Fruit fly (Drosophila melanogaster) whole organism, embryonic: Measurements from ENCODE around the gene CG4658.
A peak's percentile ranks its signal among the peaks of the same experiment; 100 is the strongest.

ENCODE experiments used
- Ada2b ChIP-seq: fragments of 200-800 bp; sonication (Bioruptor generic); IDR thresholded peaks from 2 replicates; pipeline ENCODE4 v1.3.6; 2022; ENCODE audit warnings: missing biosample characterization, missing genetic modification characterization
- B-H2 ChIP-seq: fragments of 200-800 bp; sonication (Bioruptor generic); optimal IDR thresholded peaks from 2 replicates; lab custom pipeline; 2018; ENCODE audit warnings: missing biosample characterization, mild to moderate bottlenecking, missing genetic modification characterization
- Blimp-1 ChIP-seq: fragments of 200-800 bp; sonication (Bioruptor generic); optimal IDR thresholded peaks from 3 replicates; lab custom pipeline; 2018; ENCODE audit warnings: missing biosample characterization, missing genetic modification characterization, mild to moderate bottlenecking, moderate library complexity, missing genetic modification reagents
- CG10431 ChIP-seq: fragments of 200-800 bp; sonication (Bioruptor generic); optimal IDR thresholded peaks from 3 replicates; lab custom pipeline; 2018; ENCODE audit warnings: missing biosample characterization, mild to moderate bottlenecking, missing genetic modification characterization
- CG12104 ChIP-seq: fragments of 200-800 bp; sonication (Bioruptor generic); optimal IDR thresholded peaks from 3 replicates; lab custom pipeline; 2016; ENCODE audit warnings: missing biosample characterization, missing genetic modification characterization
- CG15011 ChIP-seq: fragments of 200-800 bp; sonication (Bioruptor generic); optimal IDR thresholded peaks from 3 replicates; lab custom pipeline; 2018; ENCODE audit warnings: missing biosample characterization, mild to moderate bottlenecking, missing genetic modification characterization
- CG1647 ChIP-seq: fragments of 200-800 bp; sonication (Bioruptor generic); optimal IDR thresholded peaks from 3 replicates; lab custom pipeline; 2016; ENCODE audit warnings: missing biosample characterization, missing genetic modification characterization
- CG2120 ChIP-seq: fragments of 200-800 bp; sonication (Bioruptor generic); optimal IDR thresholded peaks from 3 replicates; lab custom pipeline; 2016; ENCODE audit warnings: missing biosample characterization, missing genetic modification characterization
- CG30431 ChIP-seq: fragments of 200-800 bp; sonication (Bioruptor generic); optimal IDR thresholded peaks from 2 replicates; lab custom pipeline; 2017; ENCODE audit warnings: missing biosample characterization, missing genetic modification characterization
- CG31365 ChIP-seq: fragments of 200-800 bp; sonication (Bioruptor generic); optimal IDR thresholded peaks from 2 replicates; lab custom pipeline; 2018; ENCODE audit warnings: missing biosample characterization, mild to moderate bottlenecking, missing genetic modification characterization
- CG31388 ChIP-seq: fragments of 200-800 bp; sonication (Bioruptor generic); optimal IDR thresholded peaks from 2 replicates; lab custom pipeline; 2016; ENCODE audit warnings: missing biosample characterization, missing genetic modification characterization
- CG32772 ChIP-seq: fragments of 200-800 bp; sonication (Bioruptor generic); IDR thresholded peaks from 2 replicates; pipeline ENCODE4 v1.3.6; 2022; ENCODE audit warnings: missing biosample characterization, missing genetic modification characterization
- CG34376 ChIP-seq: fragments of 200-800 bp; sonication (Bioruptor generic); optimal IDR thresholded peaks from 2 replicates; lab custom pipeline; 2018; ENCODE audit warnings: missing biosample characterization, mild to moderate bottlenecking, missing genetic modification characterization
- CG3838 ChIP-seq: fragments of 200-800 bp; sonication (Bioruptor generic); optimal IDR thresholded peaks from 3 replicates; lab custom pipeline; 2016; ENCODE audit warnings: missing biosample characterization, missing genetic modification characterization
- CG3847 ChIP-seq: fragments of 200-800 bp; sonication (Bioruptor generic); IDR thresholded peaks from 2 replicates; pipeline ENCODE4 v1.3.6; 2022; ENCODE audit warnings: missing biosample characterization, missing genetic modification characterization
- CG4707 ChIP-seq: fragments of 200-800 bp; sonication (Bioruptor generic); optimal IDR thresholded peaks from 2 replicates; lab custom pipeline; 2018; ENCODE audit warnings: missing biosample characterization, mild to moderate bottlenecking, missing genetic modification characterization, moderate library complexity
- CG7271 ChIP-seq: fragments of 200-800 bp; sonication (Bioruptor generic); optimal IDR thresholded peaks from 2 replicates; lab custom pipeline; 2018; ENCODE audit warnings: missing biosample characterization, mild to moderate bottlenecking, missing genetic modification characterization, moderate library complexity
- CG9609 ChIP-seq: fragments of 200-800 bp; sonication (Bioruptor generic); optimal IDR thresholded peaks from 3 replicates; lab custom pipeline; 2016; ENCODE audit warnings: missing biosample characterization, missing genetic modification characterization
- Chrac-16 ChIP-seq: fragments of 200-800 bp; sonication (Bioruptor generic); optimal IDR thresholded peaks from 3 replicates; lab custom pipeline; 2016; ENCODE audit warnings: missing biosample characterization, missing genetic modification characterization
- D19B ChIP-seq: fragments of 200-800 bp; sonication (Bioruptor generic); optimal IDR thresholded peaks from 2 replicates; lab custom pipeline; 2017; ENCODE audit warnings: missing biosample characterization, mild to moderate bottlenecking, missing genetic modification characterization
- Ets97D ChIP-seq: fragments of 200-800 bp; sonication (Bioruptor generic); optimal IDR thresholded peaks from 3 replicates; lab custom pipeline; 2016; ENCODE audit warnings: missing biosample characterization, missing genetic modification characterization
- Fer3 ChIP-seq: fragments of 200-800 bp; sonication (Bioruptor generic); optimal IDR thresholded peaks from 2 replicates; lab custom pipeline; 2018; ENCODE audit warnings: missing biosample characterization, mild to moderate bottlenecking, missing genetic modification characterization, moderate library complexity
- H2.0 ChIP-seq: fragments of 200-800 bp; sonication (Bioruptor generic); IDR thresholded peaks from 2 replicates; pipeline ENCODE4 v1.3.6; 2022; ENCODE audit warnings: missing biosample characterization, missing genetic modification characterization
- Lhr ChIP-seq: fragments of 200-800 bp; sonication (Bioruptor generic); optimal IDR thresholded peaks from 3 replicates; lab custom pipeline; 2017; ENCODE audit warnings: mild to moderate bottlenecking, missing biosample characterization, missing genetic modification reagents, missing genetic modification characterization
- Lpt ChIP-seq: fragments of >200 bp; optimal IDR thresholded peaks from 2 replicates; lab custom pipeline; 2018; ENCODE audit warnings: missing biosample characterization, missing genetic modification characterization
- Mes4 ChIP-seq: fragments of 200-800 bp; sonication (Bioruptor generic); optimal IDR thresholded peaks from 2 replicates; lab custom pipeline; 2016; ENCODE audit warnings: missing biosample characterization, missing genetic modification characterization
- Oli ChIP-seq: fragments of 200-800 bp; sonication (Bioruptor generic); optimal IDR thresholded peaks from 2 replicates; lab custom pipeline; 2018; ENCODE audit warnings: missing biosample characterization, mild to moderate bottlenecking, missing genetic modification characterization, moderate library complexity
- Rfx ChIP-seq: fragments of 200-800 bp; sonication (Bioruptor generic); IDR thresholded peaks from 2 replicates; pipeline ENCODE4 v1.3.6; 2022; ENCODE audit warnings: missing biosample characterization, missing genetic modification characterization
- Spps ChIP-seq: fragments of 200-800 bp; sonication (Bioruptor generic); optimal IDR thresholded peaks from 2 replicates; lab custom pipeline; 2018; ENCODE audit warnings: missing biosample characterization, mild to moderate bottlenecking, missing genetic modification characterization
- ase ChIP-seq: fragments of 200-800 bp; sonication (Bioruptor generic); IDR thresholded peaks from 3 replicates; pipeline ENCODE4 v1.3.6; 2022; ENCODE audit warnings: missing biosample characterization, missing genetic modification characterization
- ato ChIP-seq: fragments of 200-800 bp; sonication (Bioruptor generic); IDR thresholded peaks from 2 replicates; pipeline ENCODE4 v1.3.6; 2022; ENCODE audit warnings: missing biosample characterization, missing genetic modification characterization; ENCODE audit not compliant: partially characterized antibody
- bigmax ChIP-seq: fragments of 200-800 bp; sonication (Bioruptor generic); optimal IDR thresholded peaks from 2 replicates; lab custom pipeline; 2018; ENCODE audit warnings: missing biosample characterization, mild to moderate bottlenecking, missing genetic modification characterization
- chm ChIP-seq: fragments of 200-800 bp; sonication (Bioruptor generic); IDR thresholded peaks from 2 replicates; pipeline ENCODE4 v1.3.6; 2022; ENCODE audit warnings: missing biosample characterization, missing genetic modification characterization
- cwo ChIP-seq: fragments of 200-800 bp; sonication (Bioruptor generic); optimal IDR thresholded peaks from 3 replicates; lab custom pipeline; 2017; ENCODE audit warnings: missing biosample characterization, missing genetic modification characterization, mild to moderate bottlenecking, moderate library complexity, missing genetic modification reagents
- dan ChIP-seq: fragments of 200-800 bp; sonication (Bioruptor generic); IDR thresholded peaks from 2 replicates; pipeline ENCODE4 v1.3.6; 2022; ENCODE audit warnings: missing biosample characterization, missing genetic modification characterization
- disco-r ChIP-seq: fragments of 200-800 bp; sonication (Bioruptor generic); optimal IDR thresholded peaks from 2 replicates; lab custom pipeline; 2016; ENCODE audit warnings: missing biosample characterization, missing genetic modification characterization
- dpn ChIP-seq, 2 experiments: fragments of 200-800 bp; sonication (Bioruptor generic); optimal IDR thresholded peaks; 3 replicates each; lab custom pipeline; 2016; ENCODE audit warnings: missing biosample characterization in 2 of 2, missing genetic modification characterization in 2 of 2
- inv ChIP-seq: fragments of 200-800 bp; sonication (Bioruptor generic); IDR thresholded peaks from 2 replicates; pipeline ENCODE4 v1.3.6; 2022; ENCODE audit warnings: missing biosample characterization, missing genetic modification characterization; ENCODE audit not compliant: partially characterized antibody
- kah ChIP-seq: fragments of 200-800 bp; sonication (Bioruptor generic); optimal IDR thresholded peaks from 2 replicates; lab custom pipeline; 2018; ENCODE audit warnings: missing biosample characterization, mild to moderate bottlenecking, missing genetic modification characterization
- nom ChIP-seq: fragments of 200-800 bp; sonication (Bioruptor generic); optimal IDR thresholded peaks from 2 replicates; lab custom pipeline; 2017; ENCODE audit warnings: missing biosample characterization, missing genetic modification characterization, mild to moderate bottlenecking, moderate library complexity, missing genetic modification reagents
- onecut ChIP-seq: fragments of 200-800 bp; sonication (Bioruptor generic); IDR thresholded peaks from 2 replicates; pipeline ENCODE4 v1.3.6; 2022; ENCODE audit warnings: missing biosample characterization, missing genetic modification characterization
- pan ChIP-seq, 4 experiments: fragments of >200 bp in 3 of 4; fragments of 200-800 bp in 1 of 4; sonication (Bioruptor generic) in 1 of 4; optimal IDR thresholded peaks in 3 of 4; IDR thresholded peaks in 1 of 4; 2 replicates each; pipeline versions ENCODE4 v1.3.6 to Lab custom; 2017 to 2022; ENCODE audit warnings: missing biosample characterization in 2 of 4, missing genetic modification characterization in 2 of 4, mixed read lengths in 1 of 4
- rib ChIP-seq: fragments of 200-800 bp; sonication (Bioruptor generic); IDR thresholded peaks from 2 replicates; pipeline ENCODE4 v1.3.6; 2022; ENCODE audit warnings: missing biosample characterization, missing genetic modification characterization
- schlank ChIP-seq: fragments of 200-800 bp; sonication (Bioruptor generic); optimal IDR thresholded peaks from 2 replicates; lab custom pipeline; 2018; ENCODE audit warnings: missing biosample characterization, mild to moderate bottlenecking, missing genetic modification characterization
- scrt ChIP-seq: fragments of 200-800 bp; sonication (Bioruptor generic); optimal IDR thresholded peaks from 2 replicates; lab custom pipeline; 2018; ENCODE audit warnings: missing biosample characterization, mild to moderate bottlenecking, missing genetic modification characterization, moderate library complexity
- sima ChIP-seq: fragments of 200-800 bp; sonication (Bioruptor generic); optimal IDR thresholded peaks from 2 replicates; lab custom pipeline; 2016; ENCODE audit warnings: missing biosample characterization, missing genetic modification characterization
- sisA ChIP-seq: fragments of 200-800 bp; sonication (Bioruptor generic); IDR thresholded peaks from 2 replicates; pipeline ENCODE4 v1.3.6; 2022; ENCODE audit warnings: missing biosample characterization, missing genetic modification characterization
- trh ChIP-seq: fragments of 200-800 bp; sonication (Bioruptor generic); optimal IDR thresholded peaks from 2 replicates; lab custom pipeline; 2016; ENCODE audit warnings: missing biosample characterization, missing genetic modification characterization
- zfh2 ChIP-seq: fragments of 200-800 bp; sonication (Bioruptor generic); optimal IDR thresholded peaks from 2 replicates; lab custom pipeline; 2016; ENCODE audit warnings: missing biosample characterization, missing genetic modification characterization

Gene CG4658

DNA sequence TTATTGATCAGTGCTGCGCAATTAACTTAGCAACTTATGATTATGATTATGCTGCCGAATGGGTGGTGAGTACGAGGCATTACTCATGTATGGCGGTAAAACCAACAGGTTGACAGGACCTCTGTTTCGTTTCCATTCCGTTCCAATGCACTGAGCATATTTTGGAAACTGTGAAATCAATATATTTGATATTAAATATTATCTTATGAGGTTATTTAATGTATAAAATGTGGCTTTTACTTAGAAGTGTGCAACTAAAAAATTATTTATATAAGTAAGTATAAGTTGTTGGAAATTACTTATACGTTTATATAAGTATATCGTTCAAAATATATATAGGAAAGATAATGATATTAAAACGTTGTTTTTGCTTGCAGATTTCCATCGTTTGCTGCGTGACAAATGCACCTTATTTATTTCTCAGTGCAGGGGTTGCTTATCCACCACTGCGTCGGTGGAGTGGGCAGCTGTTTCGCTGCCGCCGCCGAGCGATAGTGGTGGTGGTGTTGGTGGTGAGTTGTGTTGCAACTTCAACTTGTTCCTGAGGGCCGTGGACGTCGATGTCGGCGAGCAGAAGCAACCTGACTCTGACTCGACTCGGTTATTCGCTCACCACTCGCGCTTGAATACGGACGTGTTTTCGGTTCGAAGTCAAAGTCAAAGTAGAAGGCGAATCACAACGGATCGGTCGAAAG lies 27.3 kb downstream of the CG4658 start, which contains the start of gene bib (continued):
- TF ChIP-seq Chrac-16 (peak; percentile 83), CG4707 (peak; percentile 52), ato (GFP tag; lab: Robert Waterston, UW) (no peak), Rfx (peak; percentile 67), CG15011 (GFP tag; lab: Kevin White, UChicago) (peak; percentile 78), ase (0 out of 3 replicates have a peak, but pooled peaks have one; percentile 61), H2.0 (GFP tag; lab: Robert Waterston, UW) (0 out of 2 replicates have a peak, but pooled peaks have one; percentile 31), Ada2b (GFP tag; lab: Robert Waterston, UW) (peak; percentile 39; the same call in 1 of the 2 replicates), CG30431 (peak; percentile 82), pan (optimal IDR thresholded peaks at IDR 0.05; lab: Kevin White, UChicago) (no peak), pan (GFP tag; optimal IDR thresholded peaks at IDR 0.05 in 1 of 2, IDR thresholded peaks at IDR 0.05 in 1 of 2) (peak in 1 of 2 experiments; percentile 58), rib (GFP tag; lab: Robert Waterston, UW) (no peak), chm (GFP tag; lab: Robert Waterston, UW) (peak; percentile 85), onecut (GFP tag; lab: Robert Waterston, UW) (peak; percentile 75), schlank (tag; lab: Kevin White, UChicago) (no peak), B-H2 (GFP tag; lab: Kevin White, UChicago) (no peak), dpn (GFP tag; optimal IDR thresholded peaks at IDR 0.05; lab: Kevin White, UChicago) (peak; percentile 1 to 82), Spps (tag; lab: Kevin White, UChicago) (peak; percentile 67), CG1647 (GFP tag; lab: Kevin White, UChicago) (no peak), nom (peak; percentile 81), sisA (peak; percentile 51), bigmax (GFP tag; lab: Kevin White, UChicago) (no peak), CG34376 (GFP tag; lab: Kevin White, UChicago) (peak; percentile 22), scrt (GFP tag; lab: Kevin White, UChicago) (peak; percentile 94), CG2120 (peak; percentile 56), zfh2 (GFP tag; lab: Kevin White, UChicago) (no peak), kah (GFP tag; lab: Kevin White, UChicago) (peak; percentile 41), disco-r (GFP tag; lab: Kevin White, UChicago) (no peak), Fer3 (tag; lab: Kevin White, UChicago) (peak; percentile 54), CG7271 (tag; lab: Kevin White, UChicago) (peak; percentile 16), CG3847 (GFP tag; lab: Robert Waterston, UW) (no peak), Ets97D (GFP tag; lab: Kevin White, UChicago) (peak; percentile 30), inv (GFP tag; lab: Robert Waterston, UW) (no peak), CG32772 (GFP tag; lab: Robert Waterston, UW) (peak; percentile 58), CG31388 (GFP tag; lab: Kevin White, UChicago) (peak; percentile 32), Mes4 (no peak), Lhr (GFP tag; lab: Kevin White, UChicago) (peak; percentile 71), Lpt (GFP tag; lab: Kevin White, UChicago) (no peak), CG31365 (tag; lab: Kevin White, UChicago) (no peak), Oli (tag; lab: Kevin White, UChicago) (peak; percentile 84), CG9609 (no peak), sima (no peak), CG10431 (peak; percentile 85), Blimp-1 (GFP tag; lab: Kevin White, UChicago) (peak; percentile 86), trh (peak; percentile 32), dan (GFP tag; lab: Robert Waterston, UW) (peak; percentile 55; the same call in 1 of the 2 replicates), CG12104 (peak; percentile 78), CG3838 (GFP tag; lab: Kevin White, UChicago) (peak; percentile 48), cwo (GFP tag; lab: Kevin White, UChicago) (peak; percentile 80), D19B (GFP tag; lab: Kevin White, UChicago) (peak; percentile 47)
